Worm (Caenorhabditis elegans): ENCODE measurements around the gene srlf-28.
A peak's percentile ranks its signal among the peaks of the same experiment; 100 is the strongest.

srlf-28 gene

DNA sequence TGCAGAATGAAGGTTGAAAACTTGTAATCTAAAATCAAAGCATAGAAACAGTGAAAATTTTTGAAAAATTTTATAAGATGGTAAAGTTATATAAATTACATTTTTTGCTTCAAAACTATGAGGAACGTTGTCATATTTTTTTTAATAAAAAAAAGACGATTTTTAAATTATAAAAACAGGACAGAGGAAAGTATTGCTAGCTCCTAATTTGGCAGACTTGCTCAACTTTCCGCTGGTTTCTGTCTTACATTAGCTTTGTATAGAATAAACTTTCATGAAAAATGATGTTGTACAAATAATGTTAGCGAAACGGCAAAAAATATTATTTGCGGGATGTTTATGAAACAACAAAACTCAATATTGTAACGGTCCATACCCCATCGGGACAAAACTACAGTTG is 17.4 kb downstream of the srlf-28 start, which contains the start of gene fbxa-83:
Gene fbxa-83, minus strand, starts transcription at position 101 of the 400 bp plus-strand sequence.
- no peak for TF ChIP-seq sptf-1 (tag; optimal IDR thresholded peaks at IDR 0.05)

DNA sequence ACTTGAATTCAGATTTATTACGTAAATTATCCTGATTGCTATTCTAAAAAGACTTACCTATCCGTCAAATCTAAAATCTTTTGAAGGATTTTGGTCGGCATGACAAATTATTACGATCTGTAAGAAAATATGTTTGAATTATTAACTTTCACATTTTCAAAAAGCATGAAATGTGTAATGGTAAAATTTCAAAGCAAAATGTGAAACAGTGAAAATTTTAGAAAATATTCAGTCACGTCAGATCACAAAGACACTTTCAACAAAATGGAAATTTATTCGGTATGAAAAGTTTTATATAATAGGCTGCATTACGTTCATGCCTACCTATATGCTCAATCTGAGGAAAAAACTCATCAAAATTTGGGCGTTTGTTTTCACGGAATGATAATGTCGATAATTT is 22.0 kb downstream of the srlf-28 start, which contains the start of gene fbxa-126:
Gene fbxa-126, minus strand, starts transcription at position 101 of the 400 bp plus-strand sequence.
- no peak for TF ChIP-seq pqm-1 (tag; optimal IDR thresholded peaks at IDR 0.05)
- no peak for TF ChIP-seq alr-1 (tag; optimal IDR thresholded peaks at IDR 0.05; ENCODE audit: borderline replicate concordance)
- no peak for TF ChIP-seq fkh-8 (tag; optimal IDR thresholded peaks at IDR 0.05)
- no peak for TF ChIP-seq nhr-77 (tag; optimal IDR thresholded peaks at IDR 0.05)
- TF ChIP-seq skn-1 (tag; optimal IDR thresholded peaks at IDR 0.05): no peak
- TF ChIP-seq unc-130 (tag; optimal IDR thresholded peaks at IDR 0.05): no peak
- no peak for TF ChIP-seq nhr-19 (GFP tag; conservative IDR thresholded peaks at IDR 0.05)
- no peak for TF ChIP-seq C34B4.2 (tag; optimal IDR thresholded peaks at IDR 0.05)
- TF ChIP-seq aha-1 (tag; optimal IDR thresholded peaks at IDR 0.05): no peak
- TF ChIP-seq isw-1 (GFP tag; IDR thresholded peaks at IDR 0.05): no peak
- no peak for TF ChIP-seq lin-35 (GFP tag; optimal IDR thresholded peaks at IDR 0.05)

ce11 chrIV:14318054-14318453 is 25.6 kb downstream of the srlf-28 start:
- TF ChIP-seq snpc-4 (tag; optimal IDR thresholded peaks at IDR 0.05): no peak
- TF ChIP-seq hpl-2 (GFP tag; optimal IDR thresholded peaks at IDR 0.05): no peak
- no peak for TF ChIP-seq lir-3 (tag; optimal IDR thresholded peaks at IDR 0.05; ENCODE audit: poor library complexity)
- no peak for TF ChIP-seq elt-3 (tag; optimal IDR thresholded peaks at IDR 0.05)
- no peak for TF ChIP-seq sup-37 (GFP tag; optimal IDR thresholded peaks at IDR 0.05)

DNA sequence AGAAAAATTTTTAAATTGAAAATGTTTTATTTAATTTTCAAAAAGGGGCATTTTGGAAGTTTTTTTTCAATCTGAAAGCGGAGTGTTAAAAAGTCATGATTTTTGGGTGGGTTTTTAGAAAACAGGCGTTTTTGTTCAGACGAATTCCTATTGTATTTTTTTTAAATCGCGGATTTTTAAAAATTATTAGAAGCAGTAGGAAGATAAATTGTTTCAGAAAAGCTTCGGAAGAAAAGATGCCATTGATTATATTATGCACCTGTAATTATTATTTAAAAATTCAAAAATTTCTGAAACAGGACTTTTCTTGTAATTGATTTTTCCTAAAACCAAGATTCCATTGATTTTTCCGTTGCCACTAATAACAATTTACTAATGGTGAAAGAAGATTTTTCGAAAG is 37.8 kb downstream of the srlf-28 start:
- TF ChIP-seq jun-1 (tag; optimal IDR thresholded peaks at IDR 0.05): no peak

ce11 chrIV:14297058-14297457 is 46.6 kb downstream of the srlf-28 start:
- no peak for TF ChIP-seq mdl-1 (tag; optimal IDR thresholded peaks at IDR 0.05)
- TF ChIP-seq efl-1 (optimal IDR thresholded peaks at IDR 0.05): no peak
- TF ChIP-seq efl-1 (GFP tag; optimal IDR thresholded peaks at IDR 0.05 in 1 of 2): no peak
- TF ChIP-seq nhr-85 (tag): peak; percentile 16
- no peak for TF ChIP-seq elt-3 (tag; optimal IDR thresholded peaks at IDR 0.05)
- no peak for TF ChIP-seq hlh-4 (tag; optimal IDR thresholded peaks at IDR 0.05)

- no peak for TF ChIP-seq ets-5 (GFP tag; IDR thresholded peaks at IDR 0.05)
- TF ChIP-seq fkh-4 (tag; optimal IDR thresholded peaks at IDR 0.05; ENCODE audit: borderline replicate concordance): no peak
- TF ChIP-seq ces-1 (GFP tag; optimal IDR thresholded peaks at IDR 0.05): no peak
- TF ChIP-seq dsc-1 (tag; optimal IDR thresholded peaks at IDR 0.05): no peak
- no peak for TF ChIP-seq mab-9 (GFP tag; IDR thresholded peaks at IDR 0.05)
- no peak for TF ChIP-seq sox-4 (tag; optimal IDR thresholded peaks at IDR 0.05)
- no peak for TF ChIP-seq zip-4 (GFP tag; optimal IDR thresholded peaks at IDR 0.05)
Measured at ce11 chrIV:14295262-14295661, 48.4 kb downstream of the srlf-28 start.

Data from whole organism, L1 larva.